Worm (Caenorhabditis elegans) whole organism, early embryonic: ENCODE measurements around the gene mcu-1.

Source experiments
- B0310.2 ChIP-seq: sonication (generic microtip); optimal IDR thresholded peaks from 2 replicates; lab custom pipeline; 2016; ENCODE audit warnings: mild to moderate bottlenecking, missing genetic modification characterization, missing compliant biosample characterization
- F13C5.2 ChIP-seq: sonication (generic microtip); optimal IDR thresholded peaks from 2 replicates; lab custom pipeline; 2017; ENCODE audit warnings: mild to moderate bottlenecking, missing genetic modification characterization, inconsistent platforms, missing compliant biosample characterization
- aly-1 ChIP-seq: sonication (generic microtip); optimal IDR thresholded peaks from 2 replicates; lab custom pipeline; 2016; ENCODE audit warnings: missing genetic modification characterization, missing compliant biosample characterization
- ama-1 ChIP-seq: fragments of 150-350 bp; optimal IDR thresholded peaks from 2 replicates; lab custom pipeline; 2014
- ceh-13 ChIP-seq: fragments of 200-800 bp; sonication (Bioruptor generic); optimal IDR thresholded peaks from 2 replicates; lab custom pipeline; 2018; ENCODE audit warnings: mild to moderate bottlenecking, missing genetic modification characterization, missing compliant biosample characterization
- ceh-36 ChIP-seq: sonication (generic microtip); optimal IDR thresholded peaks from 2 replicates; lab custom pipeline; 2016; ENCODE audit warnings: missing genetic modification characterization, inconsistent platforms, missing compliant biosample characterization
- ets-7 ChIP-seq: sonication (generic microtip); optimal IDR thresholded peaks from 2 replicates; lab custom pipeline; 2016; ENCODE audit warnings: missing genotype, missing genetic modification characterization, missing compliant biosample characterization
- flt-1 ChIP-seq: fragments of 200-800 bp; sonication (Bioruptor generic); IDR thresholded peaks from 2 replicates; pipeline ENCODE4 v1.3.6; 2022; ENCODE audit warnings: missing genetic modification characterization, missing compliant biosample characterization
- hmbx-1 ChIP-seq: sonication (generic microtip); optimal IDR thresholded peaks from 2 replicates; lab custom pipeline; 2016; ENCODE audit warnings: mild to moderate bottlenecking, missing genetic modification characterization, missing compliant biosample characterization
- hmg-4 ChIP-seq: fragments of 200-800 bp; sonication (Bioruptor generic); optimal IDR thresholded peaks from 2 replicates; lab custom pipeline; 2018; ENCODE audit warnings: mild to moderate bottlenecking, missing genetic modification characterization, missing compliant biosample characterization
- hnd-1 ChIP-seq: sonication (generic microtip); optimal IDR thresholded peaks from 2 replicates; lab custom pipeline; 2016; ENCODE audit warnings: missing genetic modification characterization, missing compliant biosample characterization
- pes-1 ChIP-seq: fragments of 200-800 bp; sonication (Bioruptor generic); IDR thresholded peaks from 2 replicates; pipeline ENCODE4 v1.3.6; 2022; ENCODE audit warnings: missing genetic modification reagents, missing genetic modification characterization, missing compliant biosample characterization
- scrt-1 ChIP-seq: fragments of 200-800 bp; sonication (Bioruptor generic); IDR thresholded peaks from 2 replicates; pipeline ENCODE4 v1.3.6; 2022; ENCODE audit warnings: missing genetic modification characterization, missing compliant biosample characterization
- sea-1 ChIP-seq: fragments of 200-800 bp; sonication (Bioruptor generic); conservative IDR thresholded peaks from 2 replicates; pipeline ENCODE4 v1.3.6; 2022; ENCODE audit warnings: missing genetic modification characterization, missing compliant biosample characterization
- tbx-11 ChIP-seq: fragments of 200-800 bp; sonication (Bioruptor generic); IDR thresholded peaks from 2 replicates; pipeline ENCODE4 v1.3.6; 2022; ENCODE audit warnings: missing genetic modification characterization, missing compliant biosample characterization
- tbx-37 ChIP-seq: fragments of 200-800 bp; sonication (Bioruptor generic); conservative IDR thresholded peaks from 2 replicates; pipeline ENCODE4 v1.3.6; 2022; ENCODE audit warnings: missing genetic modification reagents, missing genetic modification characterization, missing compliant biosample characterization
- tra-4 ChIP-seq: sonication (generic microtip); optimal IDR thresholded peaks from 2 replicates; lab custom pipeline; 2017; ENCODE audit warnings: missing genetic modification characterization, missing compliant biosample characterization

Gene mcu-1

DNA sequence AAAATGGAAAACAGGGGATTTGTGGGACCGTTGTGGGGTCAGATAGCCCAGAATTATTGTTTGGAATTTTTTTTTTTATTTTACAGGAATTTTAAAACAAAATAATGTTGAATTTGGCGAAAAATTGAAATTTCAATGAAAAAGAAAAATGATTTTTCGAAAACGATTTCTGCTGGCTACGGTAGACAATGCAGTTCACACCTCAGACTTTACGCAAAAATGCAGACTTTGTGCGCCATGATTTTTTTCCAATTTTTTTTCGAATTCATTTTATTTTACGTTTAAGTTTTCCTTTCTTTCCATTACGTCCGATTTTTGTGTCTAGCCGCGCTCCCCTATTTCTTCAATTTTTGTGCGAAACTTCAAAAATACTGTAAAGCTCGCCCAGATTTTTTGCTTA is 878 bp upstream of the mcu-1 start:
- TF ChIP-seq pes-1 (no peak), sea-1 (no peak), ama-1 (lab: Kevin White, UChicago) (no peak), hmbx-1 (tag; lab: Kevin White, UChicago) (no peak), ceh-13 (GFP tag; lab: Kevin White, UChicago) (no peak), hmg-4 (no peak), aly-1 (no peak), B0310.2 (no peak), ceh-36 (tag; lab: Kevin White, UChicago) (no peak), tbx-37 (GFP tag; lab: Robert Waterston, UW) (no peak), scrt-1 (GFP tag; lab: Robert Waterston, UW) (no peak), F13C5.2 (tag; lab: Kevin White, UChicago) (no peak), ets-7 (tag; lab: Kevin White, UChicago) (no peak), tbx-11 (no peak), hnd-1 (no peak), flt-1 (no peak), tra-4 (no peak)

DNA sequence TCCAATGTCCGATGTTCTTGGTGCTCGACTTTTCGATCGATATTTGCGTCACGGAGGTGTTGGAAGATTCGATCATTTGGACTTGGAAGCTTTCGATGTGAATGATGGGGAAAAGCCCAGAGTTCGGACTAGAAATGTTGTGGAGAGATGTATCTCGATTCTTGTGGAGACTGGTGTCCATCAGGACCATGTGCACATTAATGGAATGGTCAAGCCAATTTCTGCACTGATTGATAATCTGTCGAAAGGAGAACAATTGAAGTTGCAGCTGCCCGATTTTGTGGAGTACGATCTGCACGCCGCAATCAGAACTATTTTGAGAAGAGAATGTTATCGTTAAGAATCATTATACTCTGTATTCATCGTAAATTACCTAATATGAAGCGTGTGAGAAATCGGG is 1.9 kb downstream of the mcu-1 start:
- no peak for TF ChIP-seq aly-1
- no peak for TF ChIP-seq tra-4
- TF ChIP-seq flt-1: no peak
- TF ChIP-seq tbx-11: no peak
- TF ChIP-seq ceh-13 (GFP tag; lab: Kevin White, UChicago): no peak
- TF ChIP-seq ceh-36 (tag; lab: Kevin White, UChicago): no peak
- no peak for TF ChIP-seq hnd-1
- TF ChIP-seq ama-1 (lab: Kevin White, UChicago): no peak
- TF ChIP-seq B0310.2: no peak
- TF ChIP-seq hmg-4: no peak
- TF ChIP-seq ets-7 (tag; lab: Kevin White, UChicago): no peak
- TF ChIP-seq F13C5.2 (tag; lab: Kevin White, UChicago): no peak
- TF ChIP-seq pes-1: no peak
- TF ChIP-seq tbx-37 (GFP tag; lab: Robert Waterston, UW): no peak
- TF ChIP-seq scrt-1 (GFP tag; lab: Robert Waterston, UW): no peak
- no peak for TF ChIP-seq hmbx-1 (tag; lab: Kevin White, UChicago)

DNA sequence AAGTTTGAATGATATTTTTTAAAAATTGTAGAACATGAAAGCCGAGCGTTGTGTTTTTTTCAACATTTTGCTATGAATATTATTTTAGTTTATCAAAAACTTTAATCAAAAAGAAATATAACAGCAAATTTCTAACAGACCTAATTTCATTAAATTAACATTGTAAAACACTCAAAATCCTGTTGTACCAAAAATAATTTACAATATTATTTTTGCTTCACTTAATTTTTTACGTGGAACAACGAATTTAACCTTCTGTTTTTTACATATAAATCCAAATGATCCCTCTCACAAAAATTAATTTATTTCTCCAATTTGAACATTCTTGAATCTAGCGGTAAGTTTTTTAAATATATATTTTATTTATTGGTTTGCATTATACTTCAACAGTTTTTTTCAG is 5.0 kb downstream of the mcu-1 start, which contains the start of gene H32C10.1:
TSS of gene H32C10.1 (plus strand) at position 301 of the 400 bp plus-strand sequence.
- no peak for TF ChIP-seq hnd-1

DNA sequence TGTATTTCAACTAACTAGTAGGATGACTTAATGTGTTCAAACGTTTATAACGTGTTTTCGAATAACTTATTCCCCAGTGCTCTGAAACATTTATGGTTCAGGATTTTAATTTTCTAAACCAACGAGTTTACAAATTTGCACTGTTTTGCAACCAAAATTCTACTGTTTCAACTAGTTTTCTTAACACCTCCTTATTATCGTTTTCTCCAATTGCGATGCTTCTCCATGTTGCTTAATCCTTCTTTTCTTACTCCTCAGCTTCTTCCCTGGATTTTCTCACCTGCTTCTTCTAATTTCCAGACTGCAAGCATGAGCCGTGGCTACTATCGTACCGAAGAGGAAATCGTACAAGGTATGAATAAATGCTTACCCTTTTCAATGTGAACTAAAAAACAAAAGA is 8.7 kb downstream of the mcu-1 start, which contains the start of gene lin-33:
TSS of gene lin-33 (plus strand) at position 301 of the 400 bp plus-strand sequence.
- TF ChIP-seq ceh-36 (tag; lab: Kevin White, UChicago): no peak
- no peak for TF ChIP-seq hmbx-1 (tag; lab: Kevin White, UChicago)
- no peak for TF ChIP-seq tbx-11
- TF ChIP-seq ets-7 (tag; lab: Kevin White, UChicago): no peak
- TF ChIP-seq tra-4: no peak
- no peak for TF ChIP-seq pes-1
- TF ChIP-seq tbx-37 (GFP tag; lab: Robert Waterston, UW): no peak
- TF ChIP-seq flt-1: no peak
- no peak for TF ChIP-seq scrt-1 (GFP tag; lab: Robert Waterston, UW)
- no peak for TF ChIP-seq sea-1
- no peak for TF ChIP-seq B0310.2
- TF ChIP-seq ceh-13 (GFP tag; lab: Kevin White, UChicago): no peak
- TF ChIP-seq ama-1 (lab: Kevin White, UChicago): no peak
- TF ChIP-seq F13C5.2 (tag; lab: Kevin White, UChicago): no peak
- no peak for TF ChIP-seq hmg-4
- TF ChIP-seq hnd-1: no peak

DNA sequence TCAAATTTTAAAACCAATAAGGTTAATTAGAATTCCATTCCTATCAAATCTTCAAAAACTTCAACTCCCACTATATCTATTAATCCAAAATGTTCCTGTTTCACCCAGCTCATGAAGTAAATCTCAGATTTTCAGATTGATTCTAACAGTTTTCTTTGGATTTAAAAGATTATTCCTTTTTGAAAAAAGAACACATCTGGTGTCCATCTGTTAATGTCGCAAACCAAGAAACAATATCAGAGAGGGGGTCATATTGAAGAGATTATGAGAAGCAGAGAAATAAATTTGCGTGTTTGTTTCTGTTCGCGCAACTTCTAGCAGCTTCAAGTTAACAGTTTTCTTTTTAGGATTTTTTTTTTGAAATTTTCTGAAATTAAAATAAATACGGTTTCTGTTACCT is 10.1 kb downstream of the mcu-1 start:
- TF ChIP-seq B0310.2 (no peak), tra-4 (no peak)

DNA sequence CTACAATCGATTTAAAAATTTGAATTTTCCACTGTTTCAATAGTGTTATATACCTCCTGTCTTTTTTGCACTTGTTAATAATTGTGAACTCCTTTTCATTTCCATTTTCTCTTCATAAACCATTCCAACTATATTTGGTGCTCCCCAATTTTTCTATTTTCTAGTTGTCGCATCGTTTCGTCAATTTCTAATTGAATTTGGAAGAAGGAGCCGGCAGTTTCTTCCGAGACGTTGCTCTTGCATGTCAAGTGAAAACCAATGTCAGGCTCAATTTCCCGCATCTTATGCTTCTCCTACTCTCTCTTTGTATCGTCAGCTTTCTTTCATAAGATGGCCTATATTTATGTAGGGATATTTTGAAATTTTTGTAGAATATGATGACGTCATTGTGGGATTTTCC is 11.2 kb downstream of the mcu-1 start:
- TF ChIP-seq B0310.2: no peak
- no peak for TF ChIP-seq sea-1
- TF ChIP-seq ets-7 (tag; lab: Kevin White, UChicago): no peak
- TF ChIP-seq hmbx-1 (tag; lab: Kevin White, UChicago): no peak
- no peak for TF ChIP-seq scrt-1 (GFP tag; lab: Robert Waterston, UW)
- TF ChIP-seq ama-1 (lab: Kevin White, UChicago): no peak
- no peak for TF ChIP-seq tra-4
- no peak for TF ChIP-seq aly-1
- no peak for TF ChIP-seq ceh-36 (tag; lab: Kevin White, UChicago)
- TF ChIP-seq tbx-11: no peak
- TF ChIP-seq pes-1: no peak
- no peak for TF ChIP-seq F13C5.2 (tag; lab: Kevin White, UChicago)
- TF ChIP-seq hmg-4: no peak

DNA sequence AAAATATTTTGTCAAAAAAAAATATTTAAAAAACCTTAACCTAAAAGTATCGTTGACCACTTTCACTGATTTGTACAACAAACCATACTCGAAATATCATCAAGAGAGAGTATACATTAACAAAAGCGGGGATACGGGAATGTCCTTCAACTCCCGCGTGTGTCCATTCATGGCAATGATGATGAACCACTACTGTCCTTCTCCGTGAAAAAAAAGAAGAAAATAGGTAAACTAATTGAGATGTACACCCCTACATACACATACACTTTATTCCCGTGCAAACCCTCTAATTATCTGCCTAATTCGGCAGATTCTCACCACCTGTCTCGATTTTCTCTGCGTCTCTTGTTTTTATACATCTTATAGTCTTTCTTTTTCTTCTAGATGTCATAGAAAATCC is 12.4 kb downstream of the mcu-1 start:
- TF ChIP-seq scrt-1 (GFP tag; lab: Robert Waterston, UW) (no peak), sea-1 (no peak), hmbx-1 (tag; lab: Kevin White, UChicago) (no peak), hmg-4 (no peak), B0310.2 (no peak)

DNA sequence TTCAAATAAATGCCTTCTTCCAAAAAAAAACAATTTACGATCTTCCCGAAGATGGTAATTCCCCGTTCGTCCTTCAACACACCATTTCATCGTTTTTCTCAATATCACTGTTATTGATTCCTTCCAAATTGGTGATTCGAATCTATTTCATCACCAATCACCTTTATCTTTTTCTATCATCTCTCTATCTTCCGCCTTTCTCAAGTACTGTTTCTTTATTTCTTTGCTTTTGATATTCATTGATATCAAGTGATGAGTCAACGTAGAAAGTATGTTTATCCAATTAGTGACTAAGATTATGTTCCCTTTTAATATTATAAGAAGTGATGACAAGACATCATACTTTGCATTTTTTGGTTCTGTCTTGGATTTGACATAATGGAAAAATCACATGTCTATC is 14.8 kb downstream of the mcu-1 start:
- TF ChIP-seq flt-1 (no peak), ceh-36 (tag; lab: Kevin White, UChicago) (no peak), ceh-13 (GFP tag; lab: Kevin White, UChicago) (no peak), B0310.2 (no peak), ets-7 (tag; lab: Kevin White, UChicago) (no peak), F13C5.2 (tag; lab: Kevin White, UChicago) (no peak), tra-4 (no peak), aly-1 (no peak), scrt-1 (GFP tag; lab: Robert Waterston, UW) (no peak), pes-1 (no peak), sea-1 (no peak), hmg-4 (no peak), ama-1 (lab: Kevin White, UChicago) (no peak)

DNA sequence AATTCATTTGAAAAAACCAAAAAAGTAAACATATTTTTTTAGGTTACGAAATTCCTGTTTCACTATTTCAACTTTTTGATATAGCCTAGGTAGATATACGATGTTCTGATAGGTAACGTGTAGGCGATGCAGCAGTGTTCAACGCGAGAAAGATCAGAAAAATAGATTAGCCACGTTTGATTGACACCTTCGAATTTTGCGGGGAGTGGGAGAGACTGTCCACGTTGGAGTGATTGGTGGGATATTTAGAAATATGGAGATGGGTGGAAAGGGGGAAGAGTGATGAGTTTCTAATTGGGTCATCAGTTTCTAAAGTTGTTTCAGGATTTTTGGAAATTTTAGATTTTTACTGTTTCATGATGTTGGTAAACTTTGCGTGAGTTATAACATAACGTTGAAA is 15.9 kb downstream of the mcu-1 start:
- TF ChIP-seq aly-1: no peak
- no peak for TF ChIP-seq hmbx-1 (tag; lab: Kevin White, UChicago)
- TF ChIP-seq hmg-4: no peak
- TF ChIP-seq pes-1: no peak
- TF ChIP-seq hnd-1: no peak
- TF ChIP-seq ceh-13 (GFP tag; lab: Kevin White, UChicago): no peak
- TF ChIP-seq tbx-37 (GFP tag; lab: Robert Waterston, UW): no peak
- TF ChIP-seq F13C5.2 (tag; lab: Kevin White, UChicago): no peak
- TF ChIP-seq scrt-1 (GFP tag; lab: Robert Waterston, UW): no peak
- no peak for TF ChIP-seq ets-7 (tag; lab: Kevin White, UChicago)
- no peak for TF ChIP-seq ceh-36 (tag; lab: Kevin White, UChicago)
- no peak for TF ChIP-seq sea-1
- TF ChIP-seq tbx-11: no peak
- no peak for TF ChIP-seq tra-4
